Fruit fly (Drosophila melanogaster) whole organism, wandering third instar larva: ENCODE measurements around the gene Lcp65Ab1.

Source experiments
- CG32264 ChIP-seq: fragments of 200-800 bp; sonication (Bioruptor generic); optimal IDR thresholded peaks from 2 replicates; lab custom pipeline; 2016; ENCODE audit warnings: missing biosample characterization, missing genetic modification characterization
- CG9705 ChIP-seq: fragments of 200-800 bp; sonication (Bioruptor generic); optimal IDR thresholded peaks from 2 replicates; lab custom pipeline; 2018; ENCODE audit warnings: missing biosample characterization, mild to moderate bottlenecking, missing genetic modification characterization
- CrebA ChIP-seq: fragments of 200-800 bp; sonication (Bioruptor generic); optimal IDR thresholded peaks from 2 replicates; lab custom pipeline; 2016; ENCODE audit warnings: missing biosample characterization, mild to moderate bottlenecking, missing genetic modification characterization, borderline replicate concordance
- Dfd ChIP-seq: fragments of >200 bp; optimal IDR thresholded peaks from 2 replicates; lab custom pipeline; 2017; ENCODE audit warnings: missing biosample characterization, missing genetic modification characterization
- Dif ChIP-seq: fragments of 200-275, 200-300 bp; sonication (Bioruptor generic); optimal IDR thresholded peaks from 2 replicates; lab custom pipeline; 2018; ENCODE audit warnings: missing biosample characterization, missing genetic modification characterization; ENCODE audit not compliant: partially characterized antibody
- GATAd ChIP-seq: sonication (Bioruptor generic); optimal IDR thresholded peaks from 2 replicates; lab custom pipeline; 2016; ENCODE audit warnings: missing biosample characterization, missing genetic modification characterization
- HLH106 ChIP-seq: fragments of 200-800 bp; optimal IDR thresholded peaks from 3 replicates; lab custom pipeline; 2019; ENCODE audit warnings: missing biosample characterization, mild to moderate bottlenecking, missing genetic modification characterization, moderate library complexity
- Hnf4 ChIP-seq: fragments of 200-800 bp; sonication (Bioruptor generic); optimal IDR thresholded peaks from 2 replicates; lab custom pipeline; 2016; ENCODE audit warnings: missing biosample characterization, mild to moderate bottlenecking, missing genetic modification characterization
- Hr78 ChIP-seq: fragments of >200 bp; optimal IDR thresholded peaks from 2 replicates; lab custom pipeline; 2017; ENCODE audit warnings: missing biosample characterization, missing genetic modification characterization
- Hr83 ChIP-seq: fragments of 200-300 bp; sonication (Bioruptor generic); optimal IDR thresholded peaks from 2 replicates; lab custom pipeline; 2016; ENCODE audit warnings: missing biosample characterization, mild to moderate bottlenecking, missing genetic modification characterization, moderate library complexity; ENCODE audit not compliant: poor library complexity, severe bottlenecking
- Mio ChIP-seq: sonication (Bioruptor generic); optimal IDR thresholded peaks from 2 replicates; lab custom pipeline; 2016; ENCODE audit warnings: missing biosample characterization, missing genetic modification characterization
- Myc ChIP-seq: fragments of >200 bp; optimal IDR thresholded peaks from 2 replicates; lab custom pipeline; 2017
- OdsH ChIP-seq: fragments of 200-800 bp; sonication (Bioruptor generic); optimal IDR thresholded peaks from 2 replicates; lab custom pipeline; 2016; ENCODE audit warnings: missing biosample characterization, mild to moderate bottlenecking, missing genetic modification characterization
- Rel ChIP-seq, 2 experiments: fragments of 200-800 bp; sonication (Bioruptor generic) in 1 of 2; optimal IDR thresholded peaks; 2 replicates in 1 of 2; 3 replicates in 1 of 2; lab custom pipeline; 2016 to 2019; ENCODE audit warnings: mild to moderate bottlenecking in 2 of 2, missing biosample characterization in 2 of 2, missing genetic modification characterization in 2 of 2, moderate library complexity in 1 of 2
- Sp1 ChIP-seq: fragments of 200-800 bp; sonication (Bioruptor generic); optimal IDR thresholded peaks from 3 replicates; lab custom pipeline; 2019; ENCODE audit warnings: missing biosample characterization, mild to moderate bottlenecking, missing genetic modification characterization, moderate library complexity
- Vsx2 ChIP-seq: fragments of 200-300, 225-300 bp; sonication (Bioruptor generic); optimal IDR thresholded peaks from 2 replicates; lab custom pipeline; 2018; ENCODE audit warnings: missing biosample characterization, missing genetic modification characterization; ENCODE audit not compliant: partially characterized antibody
- br ChIP-seq: fragments of 200-800 bp; sonication (Bioruptor generic); optimal IDR thresholded peaks from 2 replicates; lab custom pipeline; 2016; ENCODE audit warnings: missing biosample characterization, missing genetic modification characterization
- brk ChIP-seq: fragments of 200-800 bp; sonication (Bioruptor generic); optimal IDR thresholded peaks from 2 replicates; lab custom pipeline; 2016; ENCODE audit warnings: missing biosample characterization, mild to moderate bottlenecking, missing genetic modification characterization
- dl ChIP-seq, 2 experiments: fragments of 175-275, 200-275 bp in 1 of 2; fragments of 200-275 bp in 1 of 2; sonication (Bioruptor generic); optimal IDR thresholded peaks; lab custom pipeline; 2018; ENCODE audit warnings: mild to moderate bottlenecking in 2 of 2, missing biosample characterization in 2 of 2, missing genetic modification characterization in 2 of 2, moderate library complexity in 2 of 2; ENCODE audit not compliant: partially characterized antibody in 2 of 2, insufficient read depth in 1 of 2
- dmrt93B ChIP-seq: fragments of 200-800 bp; sonication (Bioruptor generic); optimal IDR thresholded peaks from 2 replicates; lab custom pipeline; 2018; ENCODE audit warnings: missing biosample characterization, mild to moderate bottlenecking, missing genetic modification characterization
- dsf ChIP-seq: sonication (Bioruptor generic); optimal IDR thresholded peaks from 2 replicates; lab custom pipeline; 2016; ENCODE audit warnings: missing biosample characterization, missing genetic modification characterization, borderline replicate concordance
- ey ChIP-seq: fragments of 200-800 bp; sonication (Bioruptor generic); optimal IDR thresholded peaks from 2 replicates; lab custom pipeline; 2016; ENCODE audit warnings: missing biosample characterization, missing genetic modification characterization
- foxo ChIP-seq, 2 experiments: fragments of 200-800 bp; sonication (Bioruptor generic); optimal IDR thresholded peaks; 2 replicates in 1 of 2; 3 replicates in 1 of 2; lab custom pipeline; 2016 to 2017; ENCODE audit warnings: missing biosample characterization in 2 of 2, missing genetic modification characterization in 2 of 2
- fru ChIP-seq: fragments of 200-800 bp; sonication (Bioruptor generic); optimal IDR thresholded peaks from 3 replicates; lab custom pipeline; 2016; ENCODE audit warnings: missing biosample characterization, mild to moderate bottlenecking, missing genetic modification characterization
- h ChIP-seq: fragments of 200-800 bp; sonication (Bioruptor generic); optimal IDR thresholded peaks from 3 replicates; lab custom pipeline; 2016; ENCODE audit warnings: missing biosample characterization, mild to moderate bottlenecking, missing genetic modification characterization
- jim ChIP-seq: fragments of 175-275, 200-325 bp; sonication (Bioruptor generic); optimal IDR thresholded peaks from 2 replicates; lab custom pipeline; 2016; ENCODE audit warnings: missing biosample characterization, mild to moderate bottlenecking, missing genetic modification characterization
- lola ChIP-seq: fragments of >200 bp; optimal IDR thresholded peaks from 2 replicates; lab custom pipeline; 2017; ENCODE audit warnings: missing biosample characterization, missing genetic modification characterization
- psq ChIP-seq: fragments of 200-800 bp; sonication (Bioruptor generic); optimal IDR thresholded peaks from 3 replicates; lab custom pipeline; 2017; ENCODE audit warnings: missing biosample characterization, mild to moderate bottlenecking, missing genetic modification characterization, moderate library complexity
- rgr ChIP-seq: fragments of 200-800 bp; sonication (Bioruptor generic); optimal IDR thresholded peaks from 3 replicates; lab custom pipeline; 2016; ENCODE audit warnings: missing biosample characterization, mild to moderate bottlenecking, missing genetic modification characterization
- sage ChIP-seq: fragments of 200-800 bp; sonication (Bioruptor generic); optimal IDR thresholded peaks from 2 replicates; lab custom pipeline; 2016; ENCODE audit warnings: missing biosample characterization, mild to moderate bottlenecking, missing genetic modification characterization
- sv ChIP-seq: fragments of 200-800 bp; sonication (Bioruptor generic); optimal IDR thresholded peaks from 3 replicates; lab custom pipeline; 2016; ENCODE audit warnings: missing biosample characterization, missing genetic modification characterization
- usp ChIP-seq: fragments of >200 bp; optimal IDR thresholded peaks from 2 replicates; lab custom pipeline; 2017; ENCODE audit warnings: missing biosample characterization, missing genetic modification characterization
- woc ChIP-seq: sonication (Bioruptor generic); optimal IDR thresholded peaks from 2 replicates; lab custom pipeline; 2016; ENCODE audit warnings: missing biosample characterization, mild to moderate bottlenecking, missing genetic modification characterization

The Lcp65Ab1 gene

dm6 chr3L:6184884-6185438 is 35.6 kb downstream of the Lcp65Ab1 start, which contains the start of the genes D19B and CG43293:
Gene D19B, minus strand, starts transcription at chr3L:6184920.
Gene CG43293, plus strand, starts transcription at chr3L:6185189.
- TF ChIP-seq br (GFP tag; lab: Kevin White, UChicago), result peak; percentile 82
- TF ChIP-seq foxo (GFP tag; optimal IDR thresholded peaks at IDR 0.05; lab: Kevin White, UChicago), result peak in 1 of 2 experiments; percentile 91
- TF ChIP-seq CG32264 (GFP tag; lab: Kevin White, UChicago), result peak; percentile 54
- TF ChIP-seq Mio (GFP tag; lab: Kevin White, UChicago), result peak; percentile 3
- no peak for TF ChIP-seq Hr78 (GFP tag; lab: Kevin White, UChicago)
- peak; percentile 74 for TF ChIP-seq Sp1
- TF ChIP-seq sv (GFP tag; lab: Kevin White, UChicago), result peak; percentile 79
- TF ChIP-seq h (GFP tag; lab: Kevin White, UChicago), result peak; percentile 87
- TF ChIP-seq sage (GFP tag; lab: Kevin White, UChicago), result no peak
- TF ChIP-seq usp (GFP tag; lab: Kevin White, UChicago), result no peak
- TF ChIP-seq GATAd, result peak; percentile 70
- peak; percentile 96 for TF ChIP-seq jim (GFP tag; lab: Kevin White, UChicago)
- TF ChIP-seq Dif, result peak; percentile 60
- TF ChIP-seq Myc (lab: Kevin White, UChicago), result peak; percentile 78
- peak; percentile 77 for TF ChIP-seq HLH106 (tag; lab: Kevin White, UChicago)
- TF ChIP-seq psq (GFP tag; lab: Kevin White, UChicago), result peak; percentile 85
- TF ChIP-seq dmrt93B (GFP tag; lab: Kevin White, UChicago), result peak; percentile 47
- peak; percentile 93 for TF ChIP-seq rgr (GFP tag; lab: Kevin White, UChicago)
- peak; percentile 52 for TF ChIP-seq CG9705 (GFP tag; lab: Kevin White, UChicago)
- peak; percentile 80 for TF ChIP-seq ey (GFP tag; lab: Kevin White, UChicago)
- no peak for TF ChIP-seq Rel (GFP tag; optimal IDR thresholded peaks at IDR 0.05; lab: Kevin White, UChicago)
- peak; percentile 92 for TF ChIP-seq Rel (tag; optimal IDR thresholded peaks at IDR 0.05; lab: Kevin White, UChicago)
- peak; percentile 99 for TF ChIP-seq Hr83 (GFP tag; lab: Kevin White, UChicago)
- TF ChIP-seq dsf (GFP tag; lab: Kevin White, UChicago), result no peak
- no peak for TF ChIP-seq lola (GFP tag; lab: Kevin White, UChicago)
- TF ChIP-seq OdsH (GFP tag; lab: Kevin White, UChicago), result peak; percentile 81
- peak; percentile 91 for TF ChIP-seq woc (GFP tag; lab: Kevin White, UChicago)
- TF ChIP-seq fru, result peak; percentile 80
- no peak for TF ChIP-seq Hnf4 (GFP tag; lab: Kevin White, UChicago)

DNA sequence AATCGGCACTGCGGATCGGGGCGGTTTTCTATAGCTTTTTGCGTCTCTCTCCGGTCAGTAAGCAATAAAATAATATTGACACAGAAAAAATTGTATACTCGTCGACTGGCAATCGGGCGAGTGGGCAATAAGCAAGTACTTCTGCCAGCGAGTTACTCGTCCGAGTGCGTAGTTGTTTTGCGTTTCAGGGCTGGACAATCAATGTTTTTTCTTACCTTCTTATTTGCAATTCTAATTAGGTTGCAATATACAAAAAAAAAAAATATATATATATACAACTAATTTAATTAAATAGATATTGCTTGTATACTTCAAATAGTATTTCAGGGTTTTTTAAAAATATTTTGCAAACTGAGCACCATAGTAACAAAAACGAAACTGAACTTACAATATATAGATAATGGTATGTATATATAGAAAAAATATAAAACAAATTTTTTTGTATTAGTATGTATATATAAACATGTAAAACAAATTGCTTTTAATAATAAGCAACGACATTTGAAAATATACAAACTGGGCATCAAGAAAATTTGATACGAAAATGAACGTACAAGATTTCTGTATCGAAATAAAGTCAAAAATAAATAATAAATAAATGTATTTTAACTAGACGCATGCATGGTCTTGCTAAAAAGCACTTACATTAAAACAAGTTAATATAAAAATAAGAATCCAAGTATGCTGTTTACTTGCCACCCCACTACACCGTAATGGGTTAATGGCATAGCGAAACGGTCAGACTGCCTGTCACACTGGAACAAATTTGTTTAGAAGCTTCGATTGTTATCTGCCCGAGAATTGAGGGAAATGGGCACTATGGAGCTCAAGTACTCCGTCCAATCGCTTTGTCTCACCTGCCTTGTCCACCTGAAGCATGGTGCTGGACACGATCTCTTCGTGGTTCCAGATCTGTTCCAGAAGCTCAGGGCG is 39.9 kb downstream of the Lcp65Ab1 start, which contains the start of the genes D19A and CG7386:
TSS of gene D19A (minus strand) at position 129 of the 933 bp plus-strand sequence.
TSS of gene CG7386 (plus strand) at position 751 of the 933 bp plus-strand sequence.
- no peak for TF ChIP-seq CrebA (GFP tag; lab: Kevin White, UChicago)
- TF ChIP-seq sage (GFP tag; lab: Kevin White, UChicago), result no peak
- TF ChIP-seq dl (GFP tag; optimal IDR thresholded peaks at IDR 0.05; lab: Kevin White, UChicago; ENCODE audit: insufficient read depth in 1 of 2, partially characterized antibody in 2 of 2), result peak in 1 of 2 experiments; percentile 28
- peak; percentile 58 for TF ChIP-seq h (GFP tag; lab: Kevin White, UChicago)
- no peak for TF ChIP-seq CG32264 (GFP tag; lab: Kevin White, UChicago)
- TF ChIP-seq Rel (GFP tag; optimal IDR thresholded peaks at IDR 0.05; lab: Kevin White, UChicago), result no peak
- peak; percentile 24 for TF ChIP-seq Rel (tag; optimal IDR thresholded peaks at IDR 0.05; lab: Kevin White, UChicago)
- TF ChIP-seq GATAd, result no peak
- no peak for TF ChIP-seq Hr78 (GFP tag; lab: Kevin White, UChicago)
- peak; percentile 39 for TF ChIP-seq HLH106 (tag; lab: Kevin White, UChicago)
- TF ChIP-seq Hr83 (GFP tag; lab: Kevin White, UChicago), result peak; percentile 91
- TF ChIP-seq foxo (GFP tag; optimal IDR thresholded peaks at IDR 0.05; lab: Kevin White, UChicago), result peak in 1 of 2 experiments; percentile 70
- TF ChIP-seq jim (GFP tag; lab: Kevin White, UChicago), result no peak
- TF ChIP-seq br (GFP tag; lab: Kevin White, UChicago), result peak; percentile 51
- no peak for TF ChIP-seq Dfd
- TF ChIP-seq CG9705 (GFP tag; lab: Kevin White, UChicago), result peak; percentile 45
- peak; percentile 66 for TF ChIP-seq Hnf4 (GFP tag; lab: Kevin White, UChicago)
- peak; percentile 65 for TF ChIP-seq Sp1
- peak; percentile 47 for TF ChIP-seq ey (GFP tag; lab: Kevin White, UChicago)
- peak; percentile 79 for TF ChIP-seq woc (GFP tag; lab: Kevin White, UChicago)
- peak; percentile 59 for TF ChIP-seq rgr (GFP tag; lab: Kevin White, UChicago)
- peak; percentile 24 for TF ChIP-seq fru
- peak; percentile 91 for TF ChIP-seq Dif
- peak; percentile 55 for TF ChIP-seq psq (GFP tag; lab: Kevin White, UChicago)
- peak; percentile 65 for TF ChIP-seq sv (GFP tag; lab: Kevin White, UChicago)
- TF ChIP-seq OdsH (GFP tag; lab: Kevin White, UChicago), result peak; percentile 28
- TF ChIP-seq Myc (lab: Kevin White, UChicago), result peak; percentile 30
- peak; percentile 96 for TF ChIP-seq Vsx2 (GFP tag; lab: Kevin White, UChicago)
- TF ChIP-seq brk (GFP tag; lab: Kevin White, UChicago), result no peak
